Fruit fly (Drosophila melanogaster): ENCODE data around the gene mri.

The mri gene

dm6 chr3L:180262-180543 lies 19.8 kb upstream of the mri start:
- TF ChIP-seq ci (GFP tag; IDR thresholded peaks at IDR 0.05) (peak; percentile 1; the same call in 1 of the 3 replicates), cg (GFP tag; optimal IDR thresholded peaks at IDR 0.05) (no peak), Opbp (GFP tag; IDR thresholded peaks at IDR 0.05; ENCODE audit: partially characterized antibody) (peak; percentile 34; the same call in 1 of the 3 replicates), Hr3 (GFP tag; optimal IDR thresholded peaks at IDR 0.05) (no peak), dimm (GFP tag; IDR thresholded peaks at IDR 0.05) (no peak), Trl (optimal IDR thresholded peaks at IDR 0.05) (peak in 1 of 2 experiments; percentile 27), Trl (GFP tag; optimal IDR thresholded peaks at IDR 0.05) (no peak), otp (GFP tag; IDR thresholded peaks at IDR 0.05) (no peak), chn (GFP tag; optimal IDR thresholded peaks at IDR 0.05) (no peak), Aef1 (GFP tag; IDR thresholded peaks at IDR 0.05) (no peak), kni (GFP tag; optimal IDR thresholded peaks at IDR 0.05) (peak; percentile 41), caup (GFP tag; optimal IDR thresholded peaks at IDR 0.05; ENCODE audit: severe bottlenecking) (peak; percentile 6), Bdp1 (GFP tag; optimal IDR thresholded peaks at IDR 0.05) (no peak), chm (GFP tag; IDR thresholded peaks at IDR 0.05) (0 out of 2 replicates have a peak, but pooled peaks have one; percentile 45), Med (GFP tag) (peak; percentile 57), slp2 (GFP tag; optimal IDR thresholded peaks at IDR 0.05) (no peak), Jarid2 (GFP tag; optimal IDR thresholded peaks at IDR 0.05) (peak; percentile 75), CG16779 (GFP tag; IDR thresholded peaks at IDR 0.05) (peak; percentile 41; the same call in 1 of the 2 replicates), Hmx (GFP tag; optimal IDR thresholded peaks at IDR 0.05) (no peak), CG42726 (GFP tag; IDR thresholded peaks at IDR 0.05; ENCODE audit: partially characterized antibody) (0 out of 2 replicates have a peak, but pooled peaks have one; percentile 42), pnt (GFP tag; optimal IDR thresholded peaks at IDR 0.05) (no peak), usp (GFP tag; optimal IDR thresholded peaks at IDR 0.05) (no peak), CG8478 (optimal IDR thresholded peaks at IDR 0.05) (no peak), Neu2 (GFP tag; optimal IDR thresholded peaks at IDR 0.05; ENCODE audit: borderline replicate concordance) (no peak), CG8290 (GFP tag; optimal IDR thresholded peaks at IDR 0.05) (no peak), CG8290 (tag; optimal IDR thresholded peaks at IDR 0.05) (peak in 1 of 2 experiments; percentile 17), CG13123 (GFP tag; optimal IDR thresholded peaks at IDR 0.05) (no peak), gsb-n (tag; optimal IDR thresholded peaks at IDR 0.05) (no peak), CG8944 (GFP tag; optimal IDR thresholded peaks at IDR 0.05) (no peak), chinmo (GFP tag; IDR thresholded peaks at IDR 0.05; ENCODE audit: partially characterized antibody) (0 out of 4 replicates have a peak, but pooled peaks have one; percentile 3), Blimp-1 (GFP tag; optimal IDR thresholded peaks at IDR 0.05) (peak; percentile 16), PHDP (tag; optimal IDR thresholded peaks at IDR 0.05) (no peak), btn (GFP tag; optimal IDR thresholded peaks at IDR 0.05) (no peak)

DNA sequence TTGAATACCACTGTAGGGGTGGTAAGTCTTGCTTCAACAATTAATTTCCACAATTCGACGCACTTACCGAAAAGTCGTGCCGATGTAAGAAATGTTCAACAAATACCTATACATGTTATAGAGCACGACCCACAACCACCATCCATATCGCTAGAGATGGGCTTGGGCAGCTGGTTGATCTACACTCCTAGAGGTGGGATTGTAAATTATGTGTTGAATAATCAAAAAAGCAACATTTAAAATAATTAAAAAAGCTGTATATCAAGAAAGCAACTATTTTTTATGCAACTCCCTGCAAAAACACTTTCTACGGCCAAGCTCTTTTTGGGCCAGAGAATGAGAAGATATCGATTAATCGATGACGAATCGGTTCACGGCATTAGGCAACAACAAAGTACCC lies 15.7 kb upstream of the mri start, which contains the start of the genes CG34140, Mkp and Mtch:
TSS of gene CG34140 (minus strand) at position 174 of the 400 bp plus-strand sequence.
TSS of gene Mkp (minus strand) at position 290 of the 400 bp plus-strand sequence.
TSS of gene Mtch (plus strand) at position 376 of the 400 bp plus-strand sequence.
- TF ChIP-seq CG31224 (GFP tag; IDR thresholded peaks at IDR 0.05) (peak; percentile 71), z (GFP tag; IDR thresholded peaks at IDR 0.05) (no peak), tgo (GFP tag; IDR thresholded peaks at IDR 0.05) (peak; percentile 70), Dref (GFP tag; IDR thresholded peaks at IDR 0.05) (peak; percentile 74), CG1024 (GFP tag; IDR thresholded peaks at IDR 0.05) (peak; percentile 48; the same call in 1 of the 2 replicates), CG15269 (tag; optimal IDR thresholded peaks at IDR 0.05) (no peak), CG8359 (GFP tag; optimal IDR thresholded peaks at IDR 0.05; ENCODE audit: borderline replicate concordance) (no peak), pros (GFP tag; optimal IDR thresholded peaks at IDR 0.05) (no peak), CG2678 (tag; optimal IDR thresholded peaks at IDR 0.05) (no peak), CG10147 (GFP tag; optimal IDR thresholded peaks at IDR 0.05) (no peak), pum (GFP tag; optimal IDR thresholded peaks at IDR 0.05) (peak; percentile 89), CG31365 (tag; optimal IDR thresholded peaks at IDR 0.05) (no peak), CG17385 (GFP tag; optimal IDR thresholded peaks at IDR 0.05) (peak; percentile 74), vnd (GFP tag; IDR thresholded peaks at IDR 0.05; ENCODE audit: partially characterized antibody) (peak; percentile 94), CG6654 (GFP tag; optimal IDR thresholded peaks at IDR 0.05) (no peak), CG6765 (GFP tag; optimal IDR thresholded peaks at IDR 0.05) (peak; percentile 56), CG6854 (GFP tag; optimal IDR thresholded peaks at IDR 0.05) (no peak), Xrp1 (GFP tag; IDR thresholded peaks at IDR 0.05) (peak; percentile 90), cato (GFP tag; optimal IDR thresholded peaks at IDR 0.05; ENCODE audit: borderline replicate concordance) (peak; percentile 72), Taf1 (GFP tag; IDR thresholded peaks at IDR 0.05) (peak; percentile 56; the same call in 1 of the 2 replicates), run (tag; optimal IDR thresholded peaks at IDR 0.05) (peak; percentile 67)

Data from whole organism, embryonic.